Worm (Caenorhabditis elegans) whole organism, mixed stage, embryonic: ENCODE results near the gene C31C9.9.

Experiments
- lin-13 ChIP-seq: fragments of 150-350 bp; optimal IDR thresholded peaks from 2 replicates; lab custom pipeline; 2014; ENCODE audit warnings: missing biosample characterization, missing genetic modification characterization
- mep-1 ChIP-seq: fragments of 150-350 bp; optimal IDR thresholded peaks from 2 replicates; lab custom pipeline; 2017; ENCODE audit warnings: missing biosample characterization, missing genetic modification reagents, missing genetic modification characterization, inconsistent platforms
- nhr-76 ChIP-seq: sonication (generic microtip); optimal IDR thresholded peaks from 2 replicates; lab custom pipeline; 2017; ENCODE audit warnings: missing biosample characterization, missing genetic modification characterization
- unc-39 ChIP-seq: fragments of 150-350 bp; optimal IDR thresholded peaks from 2 replicates; lab custom pipeline; 2014; ENCODE audit warnings: missing biosample characterization, missing genetic modification characterization

ce11 chrII:13641311-13641710 is 13.5 kb upstream of the C31C9.9 start, which contains the start of gene fbxa-167:
- TF ChIP-seq nhr-76 (tag; lab: Kevin White, UChicago): no peak
- TF ChIP-seq lin-13 (tag; lab: Kevin White, UChicago): no peak
- no peak for TF ChIP-seq unc-39
- peak; percentile 21 for TF ChIP-seq mep-1 (tag; lab: Kevin White, UChicago)
